Worm (Caenorhabditis elegans) whole organism, midembryonic: ENCODE results near the gene Y43F8C.6.

Experiments used
- flt-1 ChIP-seq: fragments of 200-800 bp; sonication (Bioruptor generic); IDR thresholded peaks from 2 replicates; pipeline ENCODE4 v1.3.6; 2022; ENCODE audit warnings: missing genetic modification characterization, missing compliant biosample characterization
- klf-2 ChIP-seq: fragments of 200-800 bp; sonication (Bioruptor generic); conservative IDR thresholded peaks from 2 replicates; pipeline ENCODE4 v1.3.6; 2022; ENCODE audit warnings: missing genetic modification reagents, missing genetic modification characterization, missing compliant biosample characterization
- ref-1 ChIP-seq: fragments of 200-800 bp; sonication (Bioruptor generic); conservative IDR thresholded peaks from 2 replicates; pipeline ENCODE4 v1.3.6; 2022; ENCODE audit warnings: missing genetic modification reagents, missing genetic modification characterization, missing compliant biosample characterization

ce11 chrV:19630569-19630968 is 10.1 kb downstream of the Y43F8C.6 start:
- no peak for TF ChIP-seq ref-1 (GFP tag; lab: Robert Waterston, UW)
- no peak for TF ChIP-seq flt-1 (GFP tag; lab: Robert Waterston, UW)
- TF ChIP-seq klf-2 = no peak
